Fruit fly (Drosophila melanogaster): Measurements from ENCODE around the gene CG31635.

DNA sequence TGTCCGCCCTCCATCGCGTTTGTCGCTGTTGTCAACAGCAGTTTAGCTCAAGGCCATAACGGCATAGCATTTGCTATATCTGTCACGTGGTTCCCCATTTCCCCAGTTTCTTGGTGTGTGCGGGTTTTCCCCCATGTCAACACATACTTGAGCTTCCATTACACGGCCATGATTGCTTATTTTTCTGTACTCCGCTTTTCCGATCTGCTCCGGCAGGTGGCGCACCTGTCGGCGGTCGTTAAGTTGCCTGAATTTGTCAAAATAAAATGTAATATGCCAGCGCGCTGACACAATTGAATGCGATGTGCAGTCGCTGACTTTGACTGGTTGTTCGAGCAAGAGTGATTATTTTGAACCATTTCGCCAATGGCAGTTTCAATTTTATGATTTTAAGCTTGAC lies 64.6 kb downstream of the CG31635 start:
- TF ChIP-seq CG10565 (GFP tag; optimal IDR thresholded peaks at IDR 0.05) (no peak), bigmax (GFP tag; optimal IDR thresholded peaks at IDR 0.05) (no peak), Chrac-16 (GFP tag; optimal IDR thresholded peaks at IDR 0.05) (no peak), CG10209 (GFP tag; optimal IDR thresholded peaks at IDR 0.05) (no peak), prd (optimal IDR thresholded peaks at IDR 0.05) (no peak), prd (GFP tag; IDR thresholded peaks at IDR 0.05) (no peak), Sox100B (GFP tag; optimal IDR thresholded peaks at IDR 0.05) (no peak), CG7372 (GFP tag; IDR thresholded peaks at IDR 0.05) (no peak), Bdp1 (GFP tag; optimal IDR thresholded peaks at IDR 0.05) (no peak), zf30C (GFP tag; optimal IDR thresholded peaks at IDR 0.05) (no peak), kah (GFP tag; optimal IDR thresholded peaks at IDR 0.05) (no peak), yki (optimal IDR thresholded peaks at IDR 0.05) (no peak), twi (tag; optimal IDR thresholded peaks at IDR 0.05) (no peak), CG4707 (GFP tag; optimal IDR thresholded peaks at IDR 0.05) (no peak), fd64A (GFP tag; optimal IDR thresholded peaks at IDR 0.05) (no peak)

Data from whole organism, embryonic.